Fruit fly (Drosophila melanogaster) whole organism, embryonic: ENCODE measurements around the gene CG31406.
A peak's percentile ranks its signal among the peaks of the same experiment; 100 is the strongest.

Experiments used
- Adf1 ChIP-seq: fragments of 200-800 bp; sonication (Bioruptor generic); IDR thresholded peaks from 2 replicates; pipeline ENCODE4 v1.3.6; 2022; ENCODE audit warnings: missing biosample characterization, missing genetic modification characterization
- Blimp-1 ChIP-seq: fragments of 200-800 bp; sonication (Bioruptor generic); optimal IDR thresholded peaks from 3 replicates; lab custom pipeline; 2018; ENCODE audit warnings: missing biosample characterization, missing genetic modification characterization, mild to moderate bottlenecking, moderate library complexity, missing genetic modification reagents
- CG10274 ChIP-seq: fragments of 200-800 bp; sonication (Bioruptor generic); optimal IDR thresholded peaks from 3 replicates; lab custom pipeline; 2017; ENCODE audit warnings: missing biosample characterization, mild to moderate bottlenecking, missing genetic modification characterization
- CG10366 ChIP-seq: fragments of 200-800 bp; sonication (Bioruptor generic); IDR thresholded peaks from 2 replicates; pipeline ENCODE4 v1.3.6; 2022; ENCODE audit warnings: missing biosample characterization, missing genetic modification characterization
- CG10543 ChIP-seq: fragments of 200-800 bp; sonication (Bioruptor generic); optimal IDR thresholded peaks from 3 replicates; lab custom pipeline; 2017; ENCODE audit warnings: missing biosample characterization, mild to moderate bottlenecking, missing genetic modification characterization, moderate library complexity
- CG10959 ChIP-seq: fragments of 200-800 bp; sonication (Bioruptor generic); IDR thresholded peaks from 2 replicates; pipeline ENCODE4 v1.3.6; 2022; ENCODE audit warnings: missing biosample characterization, missing genetic modification characterization
- CG11456 ChIP-seq: fragments of 200-800 bp; sonication (Bioruptor generic); IDR thresholded peaks from 3 replicates; pipeline ENCODE4 v1.3.6; 2022; ENCODE audit warnings: missing biosample characterization, missing genetic modification characterization
- CG11695 ChIP-seq: fragments of 200-800 bp; sonication (Bioruptor generic); IDR thresholded peaks from 3 replicates; pipeline ENCODE4 v1.3.6; 2022; ENCODE audit warnings: missing biosample characterization, missing genetic modification characterization
- CG11696 ChIP-seq: fragments of 200-800 bp; sonication (Bioruptor generic); IDR thresholded peaks from 2 replicates; pipeline ENCODE4 v1.3.6; 2022; ENCODE audit warnings: missing biosample characterization, missing genetic modification characterization
- CG1233 ChIP-seq: fragments of 200-800 bp; sonication (Bioruptor generic); optimal IDR thresholded peaks from 4 replicates; lab custom pipeline; 2018; ENCODE audit warnings: missing biosample characterization, mild to moderate bottlenecking, missing genetic modification characterization
- CG13775 ChIP-seq: fragments of 200-800 bp; sonication (Bioruptor generic); optimal IDR thresholded peaks from 3 replicates; lab custom pipeline; 2017; ENCODE audit warnings: missing biosample characterization, mild to moderate bottlenecking, missing genetic modification characterization
- CG14710 ChIP-seq: fragments of 200-800 bp; sonication (Bioruptor generic); optimal IDR thresholded peaks from 3 replicates; lab custom pipeline; 2019; ENCODE audit warnings: missing biosample characterization, mild to moderate bottlenecking, missing genetic modification characterization, moderate library complexity
- CG15073 ChIP-seq: fragments of 200-800 bp; sonication (Bioruptor generic); optimal IDR thresholded peaks from 2 replicates; lab custom pipeline; 2016; ENCODE audit warnings: missing biosample characterization, missing genetic modification characterization
- CG15479 ChIP-seq: fragments of 200-800 bp; sonication (Bioruptor generic); optimal IDR thresholded peaks from 3 replicates; lab custom pipeline; 2019; ENCODE audit warnings: missing biosample characterization, mild to moderate bottlenecking, missing genetic modification characterization, moderate library complexity
- CG17359 ChIP-seq: fragments of 200-800 bp; sonication (Bioruptor generic); optimal IDR thresholded peaks from 3 replicates; lab custom pipeline; 2018; ENCODE audit warnings: missing biosample characterization, mild to moderate bottlenecking, missing genetic modification characterization, moderate library complexity
- CG32767 ChIP-seq: fragments of 200-800 bp; sonication (Bioruptor generic); IDR thresholded peaks from 2 replicates; pipeline ENCODE4 v1.3.6; 2022; ENCODE audit warnings: missing biosample characterization, missing genetic modification characterization
- CG4360 ChIP-seq: fragments of 200-800 bp; sonication (Bioruptor generic); IDR thresholded peaks from 2 replicates; pipeline ENCODE4 v1.3.6; 2022; ENCODE audit warnings: missing biosample characterization, missing genetic modification characterization
- CG6765 ChIP-seq: fragments of 200-800 bp; sonication (Bioruptor generic); optimal IDR thresholded peaks from 3 replicates; lab custom pipeline; 2017; ENCODE audit warnings: missing biosample characterization, mild to moderate bottlenecking, missing genetic modification characterization
- CG7928 ChIP-seq: fragments of 200-800 bp; sonication (Bioruptor generic); optimal IDR thresholded peaks from 2 replicates; lab custom pipeline; 2017; ENCODE audit warnings: missing biosample characterization, mild to moderate bottlenecking, missing genetic modification characterization
- Dbx ChIP-seq: fragments of 200-800 bp; sonication (Bioruptor generic); IDR thresholded peaks from 3 replicates; pipeline ENCODE4 v1.3.6; 2022; ENCODE audit warnings: missing biosample characterization, missing genetic modification characterization
- Doc2 ChIP-seq: fragments of 200-800 bp; sonication (Bioruptor generic); IDR thresholded peaks from 2 replicates; pipeline ENCODE4 v1.3.6; 2022; ENCODE audit warnings: missing biosample characterization, missing genetic modification characterization
- Drgx ChIP-seq: fragments of 200-800 bp; sonication (Bioruptor generic); IDR thresholded peaks from 2 replicates; pipeline ENCODE4 v1.3.6; 2022; ENCODE audit warnings: missing biosample characterization, missing genetic modification characterization
- GATAe ChIP-seq: fragments of 200-800 bp; sonication (Bioruptor generic); conservative IDR thresholded peaks from 2 replicates; pipeline ENCODE4 v1.3.6; 2022; ENCODE audit warnings: missing biosample characterization, missing genetic modification characterization
- H2.0 ChIP-seq: fragments of 200-800 bp; sonication (Bioruptor generic); IDR thresholded peaks from 2 replicates; pipeline ENCODE4 v1.3.6; 2022; ENCODE audit warnings: missing biosample characterization, missing genetic modification characterization
- Hr3 ChIP-seq: fragments of 200-800 bp; sonication (Bioruptor generic); optimal IDR thresholded peaks from 3 replicates; lab custom pipeline; 2016; ENCODE audit warnings: missing biosample characterization, missing genetic modification characterization
- MESR4 ChIP-seq: fragments of 200-800 bp; sonication (Bioruptor generic); optimal IDR thresholded peaks from 2 replicates; lab custom pipeline; 2018; ENCODE audit warnings: missing biosample characterization, mild to moderate bottlenecking, missing genetic modification characterization, moderate library complexity
- MTF-1 ChIP-seq: fragments of 200-800 bp; sonication (Bioruptor generic); optimal IDR thresholded peaks from 2 replicates; lab custom pipeline; 2018; ENCODE audit warnings: missing biosample characterization, mild to moderate bottlenecking, missing genetic modification characterization, borderline replicate concordance
- NK7.1 ChIP-seq: fragments of 200-800 bp; sonication (Bioruptor generic); optimal IDR thresholded peaks from 3 replicates; lab custom pipeline; 2016; ENCODE audit warnings: missing biosample characterization, missing genetic modification characterization
- Pdp1 ChIP-seq, 2 experiments: fragments of 200-800 bp; sonication (Bioruptor generic); optimal IDR thresholded peaks; 3 replicates each; lab custom pipeline; 2016; ENCODE audit warnings: missing biosample characterization in 2 of 2, missing genetic modification characterization in 2 of 2, mild to moderate bottlenecking in 1 of 2, moderate library complexity in 1 of 2
- Sox102F ChIP-seq: fragments of 200-800 bp; sonication (Bioruptor generic); optimal IDR thresholded peaks from 2 replicates; lab custom pipeline; 2018; ENCODE audit warnings: missing biosample characterization, mild to moderate bottlenecking, missing genetic modification characterization, moderate library complexity
- Stat92E ChIP-seq, 3 experiments: fragments of >200 bp in 2 of 3; fragments of 200-800 bp in 1 of 3; sonication (Bioruptor generic) in 1 of 3; optimal IDR thresholded peaks; 2 replicates each; lab custom pipeline; 2017 to 2019; ENCODE audit warnings: missing biosample characterization in 3 of 3, missing genetic modification characterization in 3 of 3, mild to moderate bottlenecking in 1 of 3, moderate library complexity in 1 of 3
- Usf ChIP-seq: fragments of 200-800 bp; sonication (Bioruptor generic); optimal IDR thresholded peaks from 2 replicates; lab custom pipeline; 2017; ENCODE audit warnings: missing genotype, missing biosample characterization, missing genetic modification characterization
- Vsx1 ChIP-seq: fragments of 200-800 bp; sonication (Bioruptor generic); optimal IDR thresholded peaks from 2 replicates; lab custom pipeline; 2017; ENCODE audit warnings: missing biosample characterization, mild to moderate bottlenecking, missing genetic modification characterization, missing genetic modification reagents
- Xrp1 ChIP-seq: fragments of 200-800 bp; sonication (Bioruptor generic); IDR thresholded peaks from 2 replicates; pipeline ENCODE4 v1.3.6; 2022; ENCODE audit warnings: missing biosample characterization, missing genetic modification characterization
- cg ChIP-seq: fragments of 200-800 bp; sonication (Bioruptor generic); optimal IDR thresholded peaks from 3 replicates; lab custom pipeline; 2019; ENCODE audit warnings: missing biosample characterization, mild to moderate bottlenecking, missing genetic modification characterization, moderate library complexity
- ci ChIP-seq: fragments of 200-800 bp; sonication (Bioruptor generic); IDR thresholded peaks from 3 replicates; pipeline ENCODE4 v1.3.6; 2022; ENCODE audit warnings: missing biosample characterization, missing genetic modification characterization
- croc ChIP-seq: fragments of 200-800 bp; sonication (Bioruptor generic); conservative IDR thresholded peaks from 3 replicates; pipeline ENCODE4 v1.3.6; 2022; ENCODE audit warnings: missing biosample characterization, missing genetic modification characterization
- ewg ChIP-seq: fragments of 200-800 bp; sonication (Bioruptor generic); optimal IDR thresholded peaks from 3 replicates; lab custom pipeline; 2017; ENCODE audit warnings: mild to moderate bottlenecking, missing biosample characterization, missing genetic modification reagents, missing genetic modification characterization
- gfzf ChIP-seq: fragments of 200-800 bp; sonication (Bioruptor generic); optimal IDR thresholded peaks from 2 replicates; lab custom pipeline; 2016; ENCODE audit warnings: missing biosample characterization, mild to moderate bottlenecking, missing genetic modification characterization, moderate library complexity
- hb ChIP-seq: fragments of 200-800 bp; sonication (Bioruptor generic); IDR thresholded peaks from 3 replicates; pipeline ENCODE4 v1.3.6; 2022; ENCODE audit warnings: missing biosample characterization, missing genetic modification characterization; ENCODE audit not compliant: partially characterized antibody
- kah ChIP-seq: fragments of 200-800 bp; sonication (Bioruptor generic); optimal IDR thresholded peaks from 2 replicates; lab custom pipeline; 2018; ENCODE audit warnings: missing biosample characterization, mild to moderate bottlenecking, missing genetic modification characterization
- klu ChIP-seq: fragments of 200-800 bp; sonication (Bioruptor generic); IDR thresholded peaks from 2 replicates; pipeline ENCODE4 v1.3.6; 2022; ENCODE audit warnings: missing biosample characterization, missing genetic modification characterization
- kni ChIP-seq: fragments of 200-800 bp; sonication (Bioruptor generic); optimal IDR thresholded peaks from 3 replicates; lab custom pipeline; 2017; ENCODE audit warnings: mild to moderate bottlenecking, missing biosample characterization, missing genetic modification reagents, missing genetic modification characterization
- lmd ChIP-seq: fragments of 200-800 bp; sonication (Bioruptor generic); IDR thresholded peaks from 2 replicates; pipeline ENCODE4 v1.3.6; 2022; ENCODE audit warnings: missing biosample characterization, missing genetic modification characterization
- luna ChIP-seq: fragments of 200-800 bp; sonication (Bioruptor generic); optimal IDR thresholded peaks from 2 replicates; lab custom pipeline; 2016; ENCODE audit warnings: missing biosample characterization, missing genetic modification characterization
- psq ChIP-seq: fragments of 200-800 bp; sonication (Bioruptor generic); optimal IDR thresholded peaks from 2 replicates; lab custom pipeline; 2017; ENCODE audit warnings: missing biosample characterization, missing genetic modification characterization
- unpg ChIP-seq: fragments of 200-800 bp; sonication (Bioruptor generic); optimal IDR thresholded peaks from 3 replicates; lab custom pipeline; 2018; ENCODE audit warnings: missing biosample characterization, mild to moderate bottlenecking, missing genetic modification characterization, moderate library complexity
- zfh1 ChIP-seq: fragments of 200-800 bp; sonication (Bioruptor generic); IDR thresholded peaks from 3 replicates; pipeline ENCODE4 v1.3.6; 2022; ENCODE audit warnings: missing biosample characterization, missing genetic modification characterization
- zfh2 ChIP-seq: fragments of 200-800 bp; sonication (Bioruptor generic); optimal IDR thresholded peaks from 2 replicates; lab custom pipeline; 2016; ENCODE audit warnings: missing biosample characterization, missing genetic modification characterization

The CG31406 gene

DNA sequence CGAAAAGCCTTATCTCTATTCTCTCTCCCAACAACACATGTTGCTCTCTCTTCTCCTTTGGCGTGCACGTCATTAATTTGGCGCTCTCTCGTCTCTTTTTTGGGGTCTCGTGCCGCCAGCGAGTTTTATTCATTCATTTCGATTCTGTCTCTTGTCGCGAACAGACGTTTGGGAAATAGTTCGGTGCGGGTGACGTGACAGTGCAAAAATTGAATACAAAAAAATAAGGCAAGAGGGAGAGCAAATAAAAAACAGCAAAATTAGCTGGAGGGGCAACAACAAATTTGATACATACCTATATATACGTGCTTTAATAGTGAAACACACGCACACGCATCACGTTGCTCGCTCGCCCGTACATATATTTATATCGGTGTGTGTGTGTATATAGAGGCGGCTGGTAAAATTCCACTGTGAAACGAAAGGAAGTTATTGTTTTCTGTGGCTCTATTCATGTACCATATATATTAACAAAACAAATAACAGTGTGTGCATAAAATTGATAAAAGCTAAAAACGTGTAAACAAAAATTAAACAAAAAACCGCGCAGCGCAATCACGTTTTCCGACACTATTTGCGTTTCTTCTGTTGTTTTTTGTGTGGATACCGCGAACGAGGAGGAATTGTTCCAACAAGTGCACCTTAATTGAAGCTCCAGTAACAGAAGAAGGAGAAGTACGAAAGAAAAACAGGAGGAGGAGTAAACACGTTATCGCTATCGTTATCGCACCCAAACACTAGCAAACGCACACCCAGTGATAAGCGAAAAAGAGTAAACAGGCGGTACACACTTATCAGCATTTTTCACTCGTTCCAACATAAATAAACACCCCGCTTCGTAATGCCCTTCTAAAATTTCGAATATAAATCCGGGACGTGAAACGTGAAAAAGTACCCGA, 39.8 kb downstream of the CG31406 start, which contains the start of gene cwo (continued):
- TF ChIP-seq Sox102F (no peak), Pdp1 (GFP tag; optimal IDR thresholded peaks at IDR 0.05; lab: Kevin White, UChicago) (peak in 1 of 2 experiments; percentile 49), CG4360 (GFP tag; lab: Robert Waterston, UW) (no peak), NK7.1 (GFP tag; lab: Kevin White, UChicago) (no peak), croc (GFP tag; lab: Robert Waterston, UW) (no peak), Usf (GFP tag; lab: Kevin White, UChicago) (no peak), CG10366 (GFP tag; lab: Robert Waterston, UW) (no peak), Hr3 (GFP tag; lab: Kevin White, UChicago) (no peak), CG11696 (GFP tag; lab: Robert Waterston, UW) (no peak), CG13775 (GFP tag; lab: Kevin White, UChicago) (no peak), unpg (GFP tag; lab: Kevin White, UChicago) (no peak), CG32767 (GFP tag; lab: Robert Waterston, UW) (no peak), CG15479 (GFP tag; lab: Kevin White, UChicago) (peak; percentile 12), Blimp-1 (no peak), CG10959 (GFP tag; lab: Robert Waterston, UW) (no peak), CG11695 (GFP tag; lab: Robert Waterston, UW) (no peak), CG1233 (GFP tag; lab: Kevin White, UChicago) (no peak), MTF-1 (GFP tag; lab: Kevin White, UChicago) (peak; percentile 48), psq (no peak), zfh2 (no peak), lmd (no peak), CG10543 (GFP tag; lab: Kevin White, UChicago) (peak; percentile 36), H2.0 (GFP tag; lab: Robert Waterston, UW) (no peak), Vsx1 (peak; percentile 60), Dbx (GFP tag; lab: Robert Waterston, UW) (no peak), klu (no peak), hb (GFP tag; lab: Robert Waterston, UW) (no peak), ci (GFP tag; lab: Robert Waterston, UW) (no peak), luna (GFP tag; lab: Kevin White, UChicago) (no peak), gfzf (GFP tag; lab: Kevin White, UChicago) (no peak), CG15073 (GFP tag; lab: Kevin White, UChicago) (no peak), MESR4 (GFP tag; lab: Kevin White, UChicago) (no peak), Adf1 (GFP tag; lab: Robert Waterston, UW) (no peak), CG14710 (tag; lab: Kevin White, UChicago) (peak; percentile 9), CG17359 (tag; lab: Kevin White, UChicago) (peak; percentile 12), CG11456 (GFP tag; lab: Robert Waterston, UW) (no peak), Xrp1 (GFP tag; lab: Robert Waterston, UW) (no peak), CG10274 (GFP tag; lab: Kevin White, UChicago) (no peak), kni (GFP tag; lab: Kevin White, UChicago) (peak; percentile 76), cg (peak; percentile 58), kah (GFP tag; lab: Kevin White, UChicago) (no peak), ewg (GFP tag; lab: Kevin White, UChicago) (peak; percentile 17), Stat92E (GFP tag; optimal IDR thresholded peaks at IDR 0.05; lab: Kevin White, UChicago) (peak in 1 of 3 experiments; percentile 44), Drgx (GFP tag; lab: Robert Waterston, UW) (no peak), CG6765 (GFP tag; lab: Kevin White, UChicago) (no peak), CG7928 (no peak), zfh1 (GFP tag; lab: Robert Waterston, UW) (no peak), Doc2 (no peak), GATAe (GFP tag; lab: Robert Waterston, UW) (no peak)
